Fruit fly (Drosophila melanogaster) whole organism, embryonic: ENCODE measurements around the gene Cdc16.

Source experiments
- Atf3 ChIP-seq: fragments of 200-800 bp; sonication (Bioruptor generic); optimal IDR thresholded peaks from 3 replicates; lab custom pipeline; 2016; ENCODE audit warnings: missing biosample characterization, missing genetic modification characterization
- Bteb2 ChIP-seq: fragments of 200-800 bp; sonication (Bioruptor generic); optimal IDR thresholded peaks from 2 replicates; lab custom pipeline; 2016; ENCODE audit warnings: missing biosample characterization, missing genetic modification characterization
- CG10209 ChIP-seq: fragments of 200-800 bp; sonication (Bioruptor generic); optimal IDR thresholded peaks from 3 replicates; lab custom pipeline; 2017; ENCODE audit warnings: missing biosample characterization, mild to moderate bottlenecking, missing genetic modification characterization, missing genetic modification reagents
- CG1024 ChIP-seq: fragments of 200-800 bp; sonication (Bioruptor generic); IDR thresholded peaks from 2 replicates; pipeline ENCODE4 v1.3.6; 2022; ENCODE audit warnings: missing biosample characterization, missing genetic modification characterization
- CG10366 ChIP-seq: fragments of 200-800 bp; sonication (Bioruptor generic); IDR thresholded peaks from 2 replicates; pipeline ENCODE4 v1.3.6; 2022; ENCODE audit warnings: missing biosample characterization, missing genetic modification characterization
- CG10565 ChIP-seq: fragments of 200-800 bp; sonication (Bioruptor generic); optimal IDR thresholded peaks from 3 replicates; lab custom pipeline; 2016; ENCODE audit warnings: missing biosample characterization, mild to moderate bottlenecking, missing genetic modification characterization
- CG11398 ChIP-seq: fragments of 200-800 bp; sonication (Bioruptor generic); optimal IDR thresholded peaks from 2 replicates; lab custom pipeline; 2016; ENCODE audit warnings: missing biosample characterization, missing genetic modification characterization
- CG12236 ChIP-seq: fragments of 200-800 bp; sonication (Bioruptor generic); optimal IDR thresholded peaks from 2 replicates; lab custom pipeline; 2016; ENCODE audit warnings: missing biosample characterization, missing genetic modification characterization
- CG12659 ChIP-seq: fragments of 200-800 bp; sonication (Bioruptor generic); optimal IDR thresholded peaks from 3 replicates; lab custom pipeline; 2017; ENCODE audit warnings: mild to moderate bottlenecking, missing biosample characterization, missing genetic modification reagents, missing genetic modification characterization
- CG13775 ChIP-seq: fragments of 200-800 bp; sonication (Bioruptor generic); optimal IDR thresholded peaks from 3 replicates; lab custom pipeline; 2017; ENCODE audit warnings: missing biosample characterization, mild to moderate bottlenecking, missing genetic modification characterization
- CG14014 ChIP-seq: fragments of 200-800 bp; sonication (Bioruptor generic); IDR thresholded peaks from 2 replicates; pipeline ENCODE4 v1.3.6; 2022; ENCODE audit warnings: missing biosample characterization, missing genetic modification characterization
- CG14667 ChIP-seq: fragments of 200-800 bp; sonication (Bioruptor generic); IDR thresholded peaks from 2 replicates; pipeline ENCODE4 v1.3.6; 2022; ENCODE audit warnings: missing biosample characterization, missing genetic modification characterization
- CG17361 ChIP-seq: fragments of 200-800 bp; sonication (Bioruptor generic); IDR thresholded peaks from 3 replicates; pipeline ENCODE4 v1.3.6; 2022; ENCODE audit warnings: missing biosample characterization, missing genetic modification characterization
- CG17829 ChIP-seq: fragments of 200-800 bp; optimal IDR thresholded peaks from 2 replicates; lab custom pipeline; 2019; ENCODE audit warnings: missing biosample characterization, mild to moderate bottlenecking, missing genetic modification characterization, moderate library complexity
- CG18476 ChIP-seq: fragments of 200-800 bp; sonication (Bioruptor generic); optimal IDR thresholded peaks from 2 replicates; lab custom pipeline; 2016; ENCODE audit warnings: missing biosample characterization, mild to moderate bottlenecking, missing genetic modification characterization
- CG18619 ChIP-seq: fragments of 200-800 bp; sonication (Bioruptor generic); optimal IDR thresholded peaks from 3 replicates; lab custom pipeline; 2017; ENCODE audit warnings: missing biosample characterization, mild to moderate bottlenecking, missing genetic modification characterization
- CG31365 ChIP-seq: fragments of 200-800 bp; sonication (Bioruptor generic); optimal IDR thresholded peaks from 2 replicates; lab custom pipeline; 2018; ENCODE audit warnings: missing biosample characterization, mild to moderate bottlenecking, missing genetic modification characterization
- CG32532 ChIP-seq: fragments of 200-800 bp; sonication (Bioruptor generic); IDR thresholded peaks from 2 replicates; pipeline ENCODE4 v1.3.6; 2022; ENCODE audit warnings: missing biosample characterization, missing genetic modification characterization
- CG33213 ChIP-seq: fragments of 200-800 bp; sonication (Bioruptor generic); optimal IDR thresholded peaks from 3 replicates; lab custom pipeline; 2016; ENCODE audit warnings: missing biosample characterization, missing genetic modification characterization
- CG34376 ChIP-seq: fragments of 200-800 bp; sonication (Bioruptor generic); optimal IDR thresholded peaks from 2 replicates; lab custom pipeline; 2018; ENCODE audit warnings: missing biosample characterization, mild to moderate bottlenecking, missing genetic modification characterization
- CG4282 ChIP-seq: fragments of 200-800 bp; sonication (Bioruptor generic); optimal IDR thresholded peaks from 2 replicates; lab custom pipeline; 2016; ENCODE audit warnings: missing biosample characterization, missing genetic modification characterization
- CG43689 ChIP-seq: fragments of 200-800 bp; sonication (Bioruptor generic); IDR thresholded peaks from 2 replicates; pipeline ENCODE4 v1.3.6; 2022; ENCODE audit warnings: missing biosample characterization, missing genetic modification characterization
- CG4854 ChIP-seq: fragments of 200-800 bp; sonication (Bioruptor generic); optimal IDR thresholded peaks from 2 replicates; lab custom pipeline; 2016; ENCODE audit warnings: missing biosample characterization, missing genetic modification characterization, inconsistent platforms
- CG5953 ChIP-seq: fragments of 200-800 bp; sonication (Bioruptor generic); IDR thresholded peaks from 2 replicates; pipeline ENCODE4 v1.3.6; 2022; ENCODE audit warnings: missing biosample characterization, missing genetic modification characterization
- CG7745 ChIP-seq: fragments of 200-800 bp; sonication (Bioruptor generic); optimal IDR thresholded peaks from 2 replicates; lab custom pipeline; 2018; ENCODE audit warnings: missing biosample characterization, mild to moderate bottlenecking, missing genetic modification characterization, moderate library complexity
- CG7786 ChIP-seq: fragments of 200-800 bp; sonication (Bioruptor generic); optimal IDR thresholded peaks from 2 replicates; lab custom pipeline; 2016; ENCODE audit warnings: missing biosample characterization, missing genetic modification characterization
- CG9437 ChIP-seq: fragments of 200-800 bp; sonication (Bioruptor generic); optimal IDR thresholded peaks from 2 replicates; lab custom pipeline; 2018; ENCODE audit warnings: missing biosample characterization, mild to moderate bottlenecking, missing genetic modification characterization
- CG9797 ChIP-seq: fragments of 200-800 bp; sonication (Bioruptor generic); optimal IDR thresholded peaks from 3 replicates; lab custom pipeline; 2018; ENCODE audit warnings: missing biosample characterization, mild to moderate bottlenecking, missing genetic modification characterization
- CoRest ChIP-seq: fragments of 200-800 bp; sonication (Bioruptor generic); optimal IDR thresholded peaks from 3 replicates; lab custom pipeline; 2018; ENCODE audit warnings: missing biosample characterization, mild to moderate bottlenecking, missing genetic modification characterization, moderate library complexity
- HLH54F ChIP-seq: fragments of 200-800 bp; sonication (Bioruptor generic); optimal IDR thresholded peaks from 3 replicates; lab custom pipeline; 2016; ENCODE audit warnings: missing biosample characterization, missing genetic modification characterization
- Hr3 ChIP-seq: fragments of 200-800 bp; sonication (Bioruptor generic); optimal IDR thresholded peaks from 3 replicates; lab custom pipeline; 2016; ENCODE audit warnings: missing biosample characterization, missing genetic modification characterization
- Hsf ChIP-seq: fragments of 200-800 bp; sonication (Bioruptor generic); optimal IDR thresholded peaks from 3 replicates; lab custom pipeline; 2016; ENCODE audit warnings: missing biosample characterization, missing genetic modification characterization
- PHDP ChIP-seq: fragments of 200-800 bp; sonication (Bioruptor generic); optimal IDR thresholded peaks from 3 replicates; lab custom pipeline; 2018; ENCODE audit warnings: missing biosample characterization, mild to moderate bottlenecking, missing genetic modification characterization, moderate library complexity
- Rfx ChIP-seq: fragments of 200-800 bp; sonication (Bioruptor generic); IDR thresholded peaks from 2 replicates; pipeline ENCODE4 v1.3.6; 2022; ENCODE audit warnings: missing biosample characterization, missing genetic modification characterization
- Xrp1 ChIP-seq: fragments of 200-800 bp; sonication (Bioruptor generic); IDR thresholded peaks from 2 replicates; pipeline ENCODE4 v1.3.6; 2022; ENCODE audit warnings: missing biosample characterization, missing genetic modification characterization
- az2 ChIP-seq: fragments of 200-800 bp; sonication (Bioruptor generic); optimal IDR thresholded peaks from 3 replicates; lab custom pipeline; 2016; ENCODE audit warnings: missing biosample characterization, missing genetic modification characterization
- bowl ChIP-seq: fragments of 200-800 bp; sonication (Bioruptor generic); IDR thresholded peaks from 2 replicates; pipeline ENCODE4 v1.3.6; 2022; ENCODE audit warnings: missing biosample characterization, missing genetic modification characterization
- dysf ChIP-seq: fragments of 200-800 bp; sonication (Bioruptor generic); IDR thresholded peaks from 3 replicates; pipeline ENCODE4 v1.3.6; 2022; ENCODE audit warnings: missing biosample characterization, missing genetic modification characterization
- fd64A ChIP-seq: fragments of 200-800 bp; sonication (Bioruptor generic); optimal IDR thresholded peaks from 3 replicates; lab custom pipeline; 2018; ENCODE audit warnings: missing biosample characterization, mild to moderate bottlenecking, missing genetic modification characterization
- gem ChIP-seq: fragments of 200-800 bp; sonication (Bioruptor generic); optimal IDR thresholded peaks from 2 replicates; lab custom pipeline; 2019; ENCODE audit warnings: missing biosample characterization, mild to moderate bottlenecking, missing genetic modification characterization, moderate library complexity
- insv ChIP-seq, 2 experiments: fragments of 200-800 bp; sonication (Bioruptor generic); optimal IDR thresholded peaks; 3 replicates each; lab custom pipeline; 2016 to 2018; ENCODE audit warnings: missing biosample characterization in 2 of 2, missing genetic modification characterization in 2 of 2
- klu ChIP-seq: fragments of 200-800 bp; sonication (Bioruptor generic); IDR thresholded peaks from 2 replicates; pipeline ENCODE4 v1.3.6; 2022; ENCODE audit warnings: missing biosample characterization, missing genetic modification characterization
- mld ChIP-seq: fragments of 200-800 bp; sonication (Bioruptor generic); IDR thresholded peaks from 3 replicates; pipeline ENCODE4 v1.3.6; 2022; ENCODE audit warnings: missing biosample characterization, missing genetic modification characterization; ENCODE audit not compliant: partially characterized antibody
- nau ChIP-seq: fragments of 200-800 bp; sonication (Bioruptor generic); optimal IDR thresholded peaks from 3 replicates; lab custom pipeline; 2017; ENCODE audit warnings: missing biosample characterization, mild to moderate bottlenecking, missing genetic modification characterization, missing genetic modification reagents
- oc ChIP-seq: fragments of 200-800 bp; sonication (Bioruptor generic); optimal IDR thresholded peaks from 2 replicates; lab custom pipeline; 2018; ENCODE audit warnings: missing biosample characterization, mild to moderate bottlenecking, missing genetic modification characterization, moderate library complexity
- sens ChIP-seq: fragments of 200-800 bp; sonication (Bioruptor generic); peaks from one replicate; lab custom pipeline; 2016; ENCODE audit warnings: missing biosample characterization, missing genetic modification characterization
- slp2 ChIP-seq: fragments of 200-800 bp; sonication (Bioruptor generic); optimal IDR thresholded peaks from 2 replicates; lab custom pipeline; 2016; ENCODE audit warnings: missing biosample characterization, missing genetic modification characterization
- tin ChIP-seq: fragments of 200-800 bp; sonication (Bioruptor generic); optimal IDR thresholded peaks from 3 replicates; lab custom pipeline; 2016; ENCODE audit warnings: missing biosample characterization, missing genetic modification characterization
- unpg ChIP-seq: fragments of 200-800 bp; sonication (Bioruptor generic); optimal IDR thresholded peaks from 3 replicates; lab custom pipeline; 2018; ENCODE audit warnings: missing biosample characterization, mild to moderate bottlenecking, missing genetic modification characterization, moderate library complexity
- usp ChIP-seq: fragments of >200 bp; optimal IDR thresholded peaks from 2 replicates; lab custom pipeline; 2017; ENCODE audit warnings: missing biosample characterization, missing genetic modification characterization

Gene Cdc16

DNA sequence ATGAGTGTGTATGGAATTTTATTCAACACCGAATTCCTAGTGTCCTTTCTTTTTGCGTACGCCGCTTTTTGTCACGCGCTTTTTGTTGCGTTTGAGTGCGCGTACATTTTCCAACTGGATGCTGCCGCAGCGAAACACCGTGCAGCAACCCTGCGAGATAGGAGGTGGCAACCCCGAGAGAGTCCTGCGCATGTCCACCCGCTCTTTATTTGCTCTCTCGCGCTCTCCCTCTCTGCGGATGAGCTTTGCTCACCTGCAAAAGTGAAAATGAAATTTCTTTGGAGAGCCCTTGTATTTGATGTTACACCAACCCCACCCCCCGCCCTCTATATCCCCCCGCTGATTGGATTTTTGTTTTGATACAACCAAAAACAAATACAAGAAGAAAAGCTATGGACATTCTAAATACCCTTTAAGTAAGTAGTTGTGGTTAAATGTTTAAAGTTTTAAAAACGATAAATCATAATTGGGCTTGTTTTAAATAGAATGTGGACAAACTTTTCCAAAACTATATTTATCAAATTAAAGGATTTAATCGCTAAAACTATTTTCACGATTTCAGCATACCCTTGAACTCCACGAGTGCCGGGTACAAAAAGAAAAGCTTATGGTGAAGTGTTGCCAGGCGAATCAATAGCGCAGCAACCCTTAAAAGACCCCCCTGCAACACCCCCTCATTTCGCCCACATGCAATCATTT is 40.9 kb upstream of the Cdc16 start (continued):
- TF ChIP-seq CG14014 (peak; percentile 60; the same call in 1 of the 2 replicates), Xrp1 (GFP tag; lab: Robert Waterston, UW) (peak; percentile 81), slp2 (GFP tag; lab: Kevin White, UChicago) (peak; percentile 45), CG13775 (peak; percentile 22), CG10366 (GFP tag; lab: Robert Waterston, UW) (peak; percentile 55), sens (GFP tag; lab: Kevin White, UChicago) (peak; percentile 94), CG34376 (GFP tag; lab: Kevin White, UChicago) (no peak), CG11398 (GFP tag; lab: Kevin White, UChicago) (peak; percentile 30), CG10209 (peak; percentile 52), PHDP (tag; lab: Kevin White, UChicago) (peak; percentile 67), Bteb2 (GFP tag; lab: Kevin White, UChicago) (no peak), CG10565 (GFP tag; lab: Kevin White, UChicago) (no peak), klu (GFP tag; lab: Robert Waterston, UW) (no peak), CG1024 (no peak), CG4282 (GFP tag; lab: Kevin White, UChicago) (no peak), fd64A (peak; percentile 4), dysf (GFP tag; lab: Robert Waterston, UW) (peak; percentile 83), tin (peak; percentile 55), CG33213 (GFP tag; lab: Kevin White, UChicago) (peak; percentile 35), CG18476 (peak; percentile 2), CG9797 (GFP tag; lab: Kevin White, UChicago) (no peak), Hsf (GFP tag; lab: Kevin White, UChicago) (peak; percentile 35), CG7745 (tag; lab: Kevin White, UChicago) (no peak), CoRest (tag; lab: Kevin White, UChicago) (peak; percentile 54), CG9437 (GFP tag; lab: Kevin White, UChicago) (peak; percentile 36), bowl (GFP tag; lab: Robert Waterston, UW) (no peak), CG43689 (GFP tag; lab: Robert Waterston, UW) (peak; percentile 20; the same call in 1 of the 2 replicates), CG17829 (tag; lab: Kevin White, UChicago) (peak; percentile 68)

DNA sequence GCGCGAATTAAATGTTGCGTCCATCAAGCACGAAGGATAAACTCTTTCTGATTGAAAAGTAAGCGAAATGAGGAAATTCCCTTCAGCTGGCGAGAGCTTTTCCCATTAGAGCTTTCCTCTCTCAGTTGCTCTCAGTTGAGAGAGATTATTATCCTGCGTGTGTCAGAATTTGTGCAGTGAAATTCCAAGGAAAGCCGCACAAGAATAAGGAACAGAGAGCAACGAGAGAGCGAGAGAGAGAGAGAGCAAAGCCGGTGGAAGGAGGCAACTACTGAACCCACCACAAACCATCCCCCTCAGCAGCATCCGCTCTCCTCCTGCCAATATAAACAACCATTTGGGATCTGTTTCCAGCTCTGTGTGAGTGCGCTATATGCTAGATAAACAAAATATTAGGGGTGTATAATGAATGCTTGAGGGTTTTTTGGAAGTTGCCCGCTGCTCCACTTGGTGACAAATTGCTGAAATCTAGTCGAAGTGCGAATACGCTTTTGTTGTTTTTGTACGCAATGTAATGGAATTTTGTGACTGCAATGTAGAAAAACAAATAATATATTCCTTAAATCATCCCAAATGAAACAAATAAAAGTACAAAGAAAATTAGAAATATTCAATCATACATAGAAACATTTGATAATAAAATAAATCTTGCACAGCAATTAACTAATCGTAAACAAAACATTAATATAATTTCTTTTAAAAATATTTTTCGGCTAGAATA is 32.0 kb upstream of the Cdc16 start, which contains the start of gene CG4467:
Gene CG4467 (minus strand): TSS at position 51 of the 721 bp plus-strand sequence.
- TF ChIP-seq CG5953 (GFP tag; lab: Robert Waterston, UW), result no peak
- TF ChIP-seq CG7786 (GFP tag; lab: Kevin White, UChicago), result no peak
- no peak for TF ChIP-seq Atf3
- TF ChIP-seq nau (GFP tag; lab: Kevin White, UChicago), result no peak
- TF ChIP-seq CG17361, result no peak
- TF ChIP-seq CG31365, result no peak
- no peak for TF ChIP-seq usp (GFP tag; lab: Kevin White, UChicago)
- peak; percentile 25 for TF ChIP-seq oc
- TF ChIP-seq CG4854 (GFP tag; lab: Kevin White, UChicago), result no peak
- no peak for TF ChIP-seq insv (GFP tag; optimal IDR thresholded peaks at IDR 0.05; lab: Kevin White, UChicago)
- peak; percentile 18 for TF ChIP-seq CG12659 (GFP tag; lab: Kevin White, UChicago)
- no peak for TF ChIP-seq CG14667 (GFP tag; lab: Robert Waterston, UW)
- peak; percentile 6 for TF ChIP-seq az2 (GFP tag; lab: Kevin White, UChicago)
- peak; percentile 27 for TF ChIP-seq gem (tag; lab: Kevin White, UChicago)
- peak; percentile 5; the same call in 1 of the 2 replicates for TF ChIP-seq Rfx (GFP tag; lab: Robert Waterston, UW)
- TF ChIP-seq HLH54F (GFP tag; lab: Kevin White, UChicago), result no peak
- no peak for TF ChIP-seq CG18619
- no peak for TF ChIP-seq CG32532
- no peak for TF ChIP-seq mld
- TF ChIP-seq Hr3, result no peak
- no peak for TF ChIP-seq unpg
- no peak for TF ChIP-seq CG12236 (GFP tag; lab: Kevin White, UChicago)
